Worm (Caenorhabditis elegans) whole organism, young adult: Measurements from ENCODE around the gene try-5.

ENCODE experiments used
- B0019.2 ChIP-seq: fragments of 200-800 bp; sonication (Bioruptor generic); conservative IDR thresholded peaks from 2 replicates; pipeline ENCODE4 v1.3.6; 2022; ENCODE audit warnings: missing genetic modification reagents, missing genetic modification characterization, missing compliant biosample characterization
- B0035.1 ChIP-seq: sonication (generic microtip); optimal IDR thresholded peaks from 2 replicates; lab custom pipeline; 2016; ENCODE audit warnings: missing genetic modification characterization, mild to moderate bottlenecking, missing compliant biosample characterization, missing genotype, missing genetic modification reagents
- C06A6.2 ChIP-seq: fragments of 200-800 bp; sonication (Bioruptor generic); conservative IDR thresholded peaks from 2 replicates; pipeline ENCODE4 v1.3.6; 2022; ENCODE audit warnings: missing genetic modification characterization, missing compliant biosample characterization
- C17E4.6 ChIP-seq: fragments of 200-800 bp; sonication (Bioruptor generic); IDR thresholded peaks from 2 replicates; pipeline ENCODE4 v1.3.6; 2022; ENCODE audit warnings: missing genetic modification reagents, missing genetic modification characterization, missing compliant biosample characterization
- D2030.7 ChIP-seq: fragments of 200-800 bp; sonication (Bioruptor generic); IDR thresholded peaks from 2 replicates; pipeline ENCODE4 v1.3.6; 2022; ENCODE audit warnings: missing genetic modification reagents, missing genetic modification characterization, missing compliant biosample characterization
- F23B12.7 ChIP-seq: sonication (generic microtip); optimal IDR thresholded peaks from 2 replicates; lab custom pipeline; 2017; ENCODE audit warnings: missing genetic modification characterization, mild to moderate bottlenecking, missing compliant biosample characterization, antibody characterized with exemption, moderate library complexity; ENCODE audit not compliant: insufficient read depth
- F33H1.4 ChIP-seq: fragments of 200-800 bp; sonication (Bioruptor generic); IDR thresholded peaks from 2 replicates; pipeline ENCODE4 v1.3.6; 2022; ENCODE audit warnings: missing genetic modification reagents, missing genetic modification characterization, missing compliant biosample characterization
- F37B4.10 ChIP-seq: fragments of 200-800 bp; sonication (Bioruptor generic); IDR thresholded peaks from 2 replicates; pipeline ENCODE4 v1.3.6; 2022; ENCODE audit warnings: missing genetic modification characterization, missing compliant biosample characterization
- F49E8.2 ChIP-seq: sonication (generic microtip); optimal IDR thresholded peaks from 3 replicates; lab custom pipeline; 2017; ENCODE audit warnings: missing genetic modification characterization, mild to moderate bottlenecking, missing compliant biosample characterization, antibody characterized with exemption, moderate library complexity; ENCODE audit not compliant: insufficient read depth
- F57A8.1 ChIP-seq: fragments of 200-800 bp; sonication (Bioruptor generic); optimal IDR thresholded peaks from 2 replicates; lab custom pipeline; 2018; ENCODE audit warnings: mild to moderate bottlenecking, missing genetic modification characterization, moderate library complexity, missing compliant biosample characterization
- K11D2.4 ChIP-seq: fragments of 200-800 bp; sonication (Bioruptor generic); IDR thresholded peaks from 2 replicates; pipeline ENCODE4 v1.3.6; 2022; ENCODE audit warnings: missing genetic modification reagents, missing genetic modification characterization, missing compliant biosample characterization
- T07F8.4 ChIP-seq: sonication (generic microtip); optimal IDR thresholded peaks from 2 replicates; lab custom pipeline; 2016; ENCODE audit warnings: mild to moderate bottlenecking, missing genetic modification characterization, moderate library complexity, missing compliant biosample characterization
- T26A5.8 ChIP-seq: sonication (generic microtip); optimal IDR thresholded peaks from 2 replicates; lab custom pipeline; 2016; ENCODE audit warnings: missing genetic modification characterization, missing compliant biosample characterization
- Y56A3A.18 ChIP-seq: fragments of 200-800 bp; sonication (Bioruptor generic); IDR thresholded peaks from 2 replicates; pipeline ENCODE4 v1.3.6; 2022; ENCODE audit warnings: missing genetic modification reagents, missing genetic modification characterization, missing compliant biosample characterization
- Y79H2A.3 ChIP-seq: fragments of 200-800 bp; sonication (Bioruptor generic); conservative IDR thresholded peaks from 2 replicates; pipeline ENCODE4 v1.3.6; 2022; ENCODE audit warnings: missing genetic modification reagents, missing genetic modification characterization, missing compliant biosample characterization
- akir-1 ChIP-seq: fragments of 200-800 bp; sonication (Bioruptor generic); optimal IDR thresholded peaks from 2 replicates; lab custom pipeline; 2018; ENCODE audit warnings: mild to moderate bottlenecking, missing genetic modification characterization, moderate library complexity, missing compliant biosample characterization
- aptf-2 ChIP-seq: fragments of 200-800 bp; sonication (Bioruptor generic); conservative IDR thresholded peaks from 2 replicates; pipeline ENCODE4 v1.3.6; 2022; ENCODE audit warnings: missing genetic modification reagents, missing genetic modification characterization, missing compliant biosample characterization
- atf-7 ChIP-seq: sonication (generic microtip); optimal IDR thresholded peaks from 2 replicates; lab custom pipeline; 2017; ENCODE audit warnings: mild to moderate bottlenecking, missing genetic modification characterization, missing compliant biosample characterization
- cebp-1 ChIP-seq, 2 experiments: fragments of 200-800 bp in 1 of 2; sonication (Bioruptor generic) in 1 of 2; sonication (generic microtip) in 1 of 2; IDR thresholded peaks in 1 of 2; optimal IDR thresholded peaks in 1 of 2; 2 replicates each; pipeline versions ENCODE4 v1.3.6 to Lab custom; 2017 to 2022; ENCODE audit warnings: missing compliant biosample characterization in 2 of 2, missing genetic modification characterization in 2 of 2, mild to moderate bottlenecking in 1 of 2, missing genetic modification reagents in 1 of 2, moderate library complexity in 1 of 2
- ceh-79 ChIP-seq: sonication (generic microtip); optimal IDR thresholded peaks from 2 replicates; lab custom pipeline; 2017; ENCODE audit warnings: mild to moderate bottlenecking, missing genetic modification characterization, missing compliant biosample characterization
- dpl-1 ChIP-seq: fragments of 150-350 bp; optimal IDR thresholded peaks from 2 replicates; lab custom pipeline; 2014; ENCODE audit warnings: missing biosample characterization, missing genetic modification reagents, missing genetic modification characterization
- egl-44 ChIP-seq: fragments of 200-800 bp; sonication (Bioruptor generic); IDR thresholded peaks from 2 replicates; pipeline ENCODE4 v1.3.6; 2022; ENCODE audit warnings: missing genetic modification reagents, missing genetic modification characterization, missing compliant biosample characterization
- him-1 ChIP-seq: sonication (generic microtip); optimal IDR thresholded peaks from 2 replicates; lab custom pipeline; 2016; ENCODE audit warnings: missing genotype, missing genetic modification reagents, missing genetic modification characterization, missing compliant biosample characterization
- hmg-1.2 ChIP-seq: fragments of 200-800 bp; sonication (Bioruptor generic); IDR thresholded peaks from 2 replicates; pipeline ENCODE4 v1.3.6; 2022; ENCODE audit warnings: missing genetic modification reagents, missing genetic modification characterization, missing compliant biosample characterization
- hsf-1 ChIP-seq: fragments of 200-800 bp; sonication (Bioruptor generic); IDR thresholded peaks from 2 replicates; pipeline ENCODE4 v1.3.6; 2022; ENCODE audit warnings: missing genetic modification reagents, missing genetic modification characterization, missing compliant biosample characterization
- lag-1 ChIP-seq: fragments of 200-800 bp; sonication (Bioruptor generic); IDR thresholded peaks from 2 replicates; pipeline ENCODE4 v1.3.6; 2022; ENCODE audit warnings: missing genetic modification reagents, missing genetic modification characterization, missing compliant biosample characterization
- lin-26 ChIP-seq: fragments of 200-800 bp; sonication (Bioruptor generic); IDR thresholded peaks from 2 replicates; pipeline ENCODE4 v1.3.6; 2022; ENCODE audit warnings: missing genetic modification reagents, missing genetic modification characterization, missing compliant biosample characterization
- lin-35 ChIP-seq, 3 experiments: fragments of 150-350 bp in 2 of 3; sonication (generic microtip) in 1 of 3; optimal IDR thresholded peaks; 2 replicates each; lab custom pipeline; 2014 to 2018; ENCODE audit warnings: missing biosample characterization in 3 of 3, missing genetic modification characterization in 3 of 3, missing genetic modification reagents in 3 of 3
- mcd-1 ChIP-seq: fragments of 200-800 bp; sonication (Bioruptor generic); IDR thresholded peaks from 2 replicates; pipeline ENCODE4 v1.3.6; 2022; ENCODE audit warnings: missing genetic modification reagents, missing genetic modification characterization, missing compliant biosample characterization
- mxl-1 ChIP-seq: sonication (generic microtip); optimal IDR thresholded peaks from 2 replicates; lab custom pipeline; 2016; ENCODE audit warnings: missing genetic modification characterization, missing compliant biosample characterization
- nfya-1 ChIP-seq: sonication (generic microtip); optimal IDR thresholded peaks from 2 replicates; lab custom pipeline; 2017; ENCODE audit warnings: antibody characterized with exemption, missing compliant biosample characterization, missing genetic modification characterization, borderline replicate concordance; ENCODE audit not compliant: insufficient read depth
- nfya-2 ChIP-seq: fragments of 200-800 bp; sonication (Bioruptor generic); IDR thresholded peaks from 2 replicates; pipeline ENCODE4 v1.3.6; 2022; ENCODE audit warnings: missing genetic modification reagents, missing genetic modification characterization, missing compliant biosample characterization
- nhr-179 ChIP-seq: sonication (generic microtip); optimal IDR thresholded peaks from 2 replicates; lab custom pipeline; 2016; ENCODE audit warnings: mild to moderate bottlenecking, missing genetic modification characterization, missing compliant biosample characterization
- nhr-80 ChIP-seq: sonication (generic microtip); optimal IDR thresholded peaks from 2 replicates; lab custom pipeline; 2016; ENCODE audit warnings: missing genetic modification characterization, missing compliant biosample characterization
- nhr-90 ChIP-seq: sonication (generic microtip); optimal IDR thresholded peaks from 2 replicates; lab custom pipeline; 2016; ENCODE audit warnings: missing genotype, mild to moderate bottlenecking, missing genetic modification characterization, missing compliant biosample characterization
- pbrm-1 ChIP-seq: fragments of 200-800 bp; sonication (Bioruptor generic); IDR thresholded peaks from 2 replicates; pipeline ENCODE4 v1.3.6; 2022; ENCODE audit warnings: missing genetic modification reagents, missing genetic modification characterization, missing compliant biosample characterization
- pha-4 ChIP-seq: fragments of 150-350 bp; sonication (generic microtip); optimal IDR thresholded peaks from 2 replicates; lab custom pipeline; 2014; ENCODE audit warnings: missing biosample characterization, missing genetic modification reagents, missing genetic modification characterization
- rcor-1 ChIP-seq: fragments of 200-800 bp; sonication (Bioruptor generic); IDR thresholded peaks from 2 replicates; pipeline ENCODE4 v1.3.6; 2022; ENCODE audit warnings: missing genetic modification reagents, missing genetic modification characterization, missing compliant biosample characterization
- rec-8 ChIP-seq, 2 experiments: sonication (generic microtip); optimal IDR thresholded peaks; 2 replicates each; lab custom pipeline; 2016; ENCODE audit warnings: mild to moderate bottlenecking in 2 of 2, missing genetic modification characterization in 2 of 2, missing genetic modification reagents in 2 of 2, missing genotype in 2 of 2, missing biosample characterization in 1 of 2, missing compliant biosample characterization in 1 of 2, moderate library complexity in 1 of 2
- sea-2 ChIP-seq: fragments of 200-800 bp; sonication (Bioruptor generic); IDR thresholded peaks from 2 replicates; pipeline ENCODE4 v1.3.6; 2022; ENCODE audit warnings: missing genetic modification characterization, missing compliant biosample characterization
- snpc-1.1 ChIP-seq: sonication (generic microtip); optimal IDR thresholded peaks from 2 replicates; lab custom pipeline; 2017; ENCODE audit warnings: missing genetic modification characterization, mild to moderate bottlenecking, missing compliant biosample characterization, antibody characterized with exemption, moderate library complexity, missing genotype, missing genetic modification reagents; ENCODE audit not compliant: insufficient read depth
- unc-62 ChIP-seq: fragments of 150-350 bp; optimal IDR thresholded peaks from 2 replicates; lab custom pipeline; 2014; ENCODE audit warnings: missing biosample characterization, missing genetic modification reagents, missing genetic modification characterization
- ztf-22 ChIP-seq: fragments of 200-800 bp; sonication (Bioruptor generic); optimal IDR thresholded peaks from 2 replicates; lab custom pipeline; 2018; ENCODE audit warnings: mild to moderate bottlenecking, missing genetic modification characterization, moderate library complexity, missing compliant biosample characterization
- ztf-28 ChIP-seq: fragments of 200-800 bp; sonication (Bioruptor generic); IDR thresholded peaks from 2 replicates; pipeline ENCODE4 v1.3.6; 2022; ENCODE audit warnings: missing genetic modification reagents, missing genetic modification characterization, missing compliant biosample characterization
- ztf-6 ChIP-seq: fragments of 200-800 bp; sonication (Bioruptor generic); IDR thresholded peaks from 2 replicates; pipeline ENCODE4 v1.3.6; 2022; ENCODE audit warnings: missing genetic modification reagents, missing genetic modification characterization, missing compliant biosample characterization

Gene try-5

ce11 chrV:9338452-9338851 lies 8.4 kb upstream of the try-5 start (continued):
- TF ChIP-seq D2030.7 (no peak), C17E4.6 (GFP tag; lab: Robert Waterston, UW) (no peak), dpl-1 (GFP tag; lab: Kevin White, UChicago) (no peak), ceh-79 (tag; lab: Kevin White, UChicago) (no peak), snpc-1.1 (tag; lab: Kevin White, UChicago) (no peak), F49E8.2 (no peak), nfya-2 (GFP tag; lab: Robert Waterston, UW) (no peak), ztf-28 (GFP tag; lab: Robert Waterston, UW) (0 out of 2 replicates have a peak, but pooled peaks have one; percentile 61), T26A5.8 (tag; lab: Kevin White, UChicago) (no peak), lag-1 (no peak), hsf-1 (no peak), C06A6.2 (peak; percentile 75), K11D2.4 (GFP tag; lab: Robert Waterston, UW) (no peak), akir-1 (GFP tag; lab: Kevin White, UChicago) (no peak), hmg-1.2 (GFP tag; lab: Robert Waterston, UW) (0 out of 2 replicates have a peak, but pooled peaks have one; percentile 15), mxl-1 (tag; lab: Kevin White, UChicago) (no peak), sea-2 (GFP tag; lab: Robert Waterston, UW) (no peak), nhr-179 (no peak), cebp-1 (GFP tag; IDR thresholded peaks at IDR 0.05; lab: Robert Waterston, UW) (0 out of 2 replicates have a peak, but pooled peaks have one; percentile 22), cebp-1 (tag; optimal IDR thresholded peaks at IDR 0.05; lab: Kevin White, UChicago) (peak; percentile 58), atf-7 (tag; lab: Kevin White, UChicago) (peak; percentile 9), B0035.1 (tag; lab: Kevin White, UChicago) (no peak), B0019.2 (GFP tag; lab: Robert Waterston, UW) (no peak), him-1 (tag; lab: Kevin White, UChicago) (no peak), lin-35 (GFP tag; optimal IDR thresholded peaks at IDR 0.05; lab: Kevin White, UChicago) (no peak), aptf-2 (GFP tag; lab: Robert Waterston, UW) (no peak), unc-62 (GFP tag; lab: Kevin White, UChicago) (no peak), F57A8.1 (GFP tag; lab: Kevin White, UChicago) (no peak), ztf-22 (no peak)

ce11 chrV:9339292-9339691 lies 7.6 kb upstream of the try-5 start:
- 0 out of 2 replicates have a peak, but pooled peaks have one; percentile 64 for TF ChIP-seq sea-2 (GFP tag; lab: Robert Waterston, UW)
- peak; percentile 24; the same call in 1 of the 2 replicates for TF ChIP-seq egl-44 (GFP tag; lab: Robert Waterston, UW)
- TF ChIP-seq mcd-1 (GFP tag; lab: Robert Waterston, UW), result 0 out of 2 replicates have a peak, but pooled peaks have one; percentile 8
- TF ChIP-seq hsf-1, result peak; percentile 54; the same call in 1 of the 2 replicates
- peak; percentile 42; the same call in 1 of the 2 replicates for TF ChIP-seq Y56A3A.18 (GFP tag; lab: Robert Waterston, UW)
- 0 out of 2 replicates have a peak, but pooled peaks have one; percentile 46 for TF ChIP-seq pbrm-1 (GFP tag; lab: Robert Waterston, UW)
- TF ChIP-seq Y79H2A.3, result 0 out of 2 replicates have a peak, but pooled peaks have one; percentile 36
- peak; percentile 89; the same call in 1 of the 2 replicates for TF ChIP-seq F37B4.10 (GFP tag; lab: Robert Waterston, UW)
- TF ChIP-seq hmg-1.2 (GFP tag; lab: Robert Waterston, UW), result peak; percentile 23; the same call in 1 of the 2 replicates
- TF ChIP-seq rcor-1 (GFP tag; lab: Robert Waterston, UW), result peak; percentile 31; the same call in 1 of the 2 replicates

ce11 chrV:9340318-9340717 lies 6.5 kb upstream of the try-5 start:
- TF ChIP-seq ztf-6 (GFP tag; lab: Robert Waterston, UW), result no peak
- no peak for TF ChIP-seq pha-4
- TF ChIP-seq rec-8 (tag; optimal IDR thresholded peaks at IDR 0.05; lab: Kevin White, UChicago), result no peak
- no peak for TF ChIP-seq F23B12.7
- TF ChIP-seq nhr-80 (tag; lab: Kevin White, UChicago), result no peak
- no peak for TF ChIP-seq T07F8.4 (tag; lab: Kevin White, UChicago)
- peak; percentile 45 for TF ChIP-seq lin-26 (GFP tag; lab: Robert Waterston, UW)
- TF ChIP-seq ztf-28 (GFP tag; lab: Robert Waterston, UW), result peak; percentile 28; the same call in 1 of the 2 replicates
- no peak for TF ChIP-seq nfya-1 (tag; lab: Kevin White, UChicago)
- peak; percentile 70 for TF ChIP-seq cebp-1 (GFP tag; IDR thresholded peaks at IDR 0.05; lab: Robert Waterston, UW)
- TF ChIP-seq cebp-1 (tag; optimal IDR thresholded peaks at IDR 0.05; lab: Kevin White, UChicago), result peak; percentile 62
- no peak for TF ChIP-seq nhr-90 (tag; lab: Kevin White, UChicago)
- TF ChIP-seq F33H1.4 (GFP tag; lab: Robert Waterston, UW), result no peak
